Worm (Caenorhabditis elegans) whole organism, early embryonic: ENCODE measurements around the gene sec-24.1.

Experiments
- F13C5.2 ChIP-seq: sonication (generic microtip); optimal IDR thresholded peaks from 2 replicates; lab custom pipeline; 2017; ENCODE audit warnings: mild to moderate bottlenecking, missing genetic modification characterization, inconsistent platforms, missing compliant biosample characterization
- aly-1 ChIP-seq: sonication (generic microtip); optimal IDR thresholded peaks from 2 replicates; lab custom pipeline; 2016; ENCODE audit warnings: missing genetic modification characterization, missing compliant biosample characterization
- ama-1 ChIP-seq: fragments of 150-350 bp; optimal IDR thresholded peaks from 2 replicates; lab custom pipeline; 2014
- ceh-13 ChIP-seq: fragments of 200-800 bp; sonication (Bioruptor generic); optimal IDR thresholded peaks from 2 replicates; lab custom pipeline; 2018; ENCODE audit warnings: mild to moderate bottlenecking, missing genetic modification characterization, missing compliant biosample characterization
- ceh-36 ChIP-seq: sonication (generic microtip); optimal IDR thresholded peaks from 2 replicates; lab custom pipeline; 2016; ENCODE audit warnings: missing genetic modification characterization, inconsistent platforms, missing compliant biosample characterization
- flt-1 ChIP-seq: fragments of 200-800 bp; sonication (Bioruptor generic); IDR thresholded peaks from 2 replicates; pipeline ENCODE4 v1.3.6; 2022; ENCODE audit warnings: missing genetic modification characterization, missing compliant biosample characterization
- hmbx-1 ChIP-seq: sonication (generic microtip); optimal IDR thresholded peaks from 2 replicates; lab custom pipeline; 2016; ENCODE audit warnings: mild to moderate bottlenecking, missing genetic modification characterization, missing compliant biosample characterization
- hmg-4 ChIP-seq: fragments of 200-800 bp; sonication (Bioruptor generic); optimal IDR thresholded peaks from 2 replicates; lab custom pipeline; 2018; ENCODE audit warnings: mild to moderate bottlenecking, missing genetic modification characterization, missing compliant biosample characterization
- hnd-1 ChIP-seq: sonication (generic microtip); optimal IDR thresholded peaks from 2 replicates; lab custom pipeline; 2016; ENCODE audit warnings: missing genetic modification characterization, missing compliant biosample characterization
- tra-4 ChIP-seq: sonication (generic microtip); optimal IDR thresholded peaks from 2 replicates; lab custom pipeline; 2017; ENCODE audit warnings: missing genetic modification characterization, missing compliant biosample characterization

ce11 chrIV:11563090-11563489 is 2.9 kb downstream of the sec-24.1 start:
- TF ChIP-seq ceh-36 (tag; lab: Kevin White, UChicago) (no peak), ama-1 (no peak), hmg-4 (no peak), tra-4 (tag; lab: Kevin White, UChicago) (no peak), aly-1 (tag; lab: Kevin White, UChicago) (no peak), hmbx-1 (tag; lab: Kevin White, UChicago) (no peak), hnd-1 (tag; lab: Kevin White, UChicago) (no peak), flt-1 (GFP tag; lab: Robert Waterston, UW) (no peak), F13C5.2 (tag; lab: Kevin White, UChicago) (no peak), ceh-13 (GFP tag; lab: Kevin White, UChicago) (no peak)
